Fruit fly (Drosophila melanogaster) whole organism, wandering third instar larva: ENCODE results near the gene sick.

Experiments used
- Abd-B ChIP-seq: fragments of >200 bp; optimal IDR thresholded peaks from 2 replicates; lab custom pipeline; 2017; ENCODE audit warnings: missing biosample characterization, missing genetic modification characterization
- CG32264 ChIP-seq: fragments of 200-800 bp; sonication (Bioruptor generic); optimal IDR thresholded peaks from 2 replicates; lab custom pipeline; 2016; ENCODE audit warnings: missing biosample characterization, missing genetic modification characterization
- CG9705 ChIP-seq: fragments of 200-800 bp; sonication (Bioruptor generic); optimal IDR thresholded peaks from 2 replicates; lab custom pipeline; 2018; ENCODE audit warnings: missing biosample characterization, mild to moderate bottlenecking, missing genetic modification characterization
- CrebA ChIP-seq: fragments of 200-800 bp; sonication (Bioruptor generic); optimal IDR thresholded peaks from 2 replicates; lab custom pipeline; 2016; ENCODE audit warnings: missing biosample characterization, mild to moderate bottlenecking, missing genetic modification characterization, borderline replicate concordance
- Dfd ChIP-seq: fragments of >200 bp; optimal IDR thresholded peaks from 2 replicates; lab custom pipeline; 2017; ENCODE audit warnings: missing biosample characterization, missing genetic modification characterization
- Dif ChIP-seq: fragments of 200-275, 200-300 bp; sonication (Bioruptor generic); optimal IDR thresholded peaks from 2 replicates; lab custom pipeline; 2018; ENCODE audit warnings: missing biosample characterization, missing genetic modification characterization; ENCODE audit not compliant: partially characterized antibody
- GATAd ChIP-seq: sonication (Bioruptor generic); optimal IDR thresholded peaks from 2 replicates; lab custom pipeline; 2016; ENCODE audit warnings: missing biosample characterization, missing genetic modification characterization
- HLH106 ChIP-seq: fragments of 200-800 bp; optimal IDR thresholded peaks from 3 replicates; lab custom pipeline; 2019; ENCODE audit warnings: missing biosample characterization, mild to moderate bottlenecking, missing genetic modification characterization, moderate library complexity
- Hnf4 ChIP-seq: fragments of 200-800 bp; sonication (Bioruptor generic); optimal IDR thresholded peaks from 2 replicates; lab custom pipeline; 2016; ENCODE audit warnings: missing biosample characterization, mild to moderate bottlenecking, missing genetic modification characterization
- Hr78 ChIP-seq: fragments of >200 bp; optimal IDR thresholded peaks from 2 replicates; lab custom pipeline; 2017; ENCODE audit warnings: missing biosample characterization, missing genetic modification characterization
- Hr83 ChIP-seq: fragments of 200-300 bp; sonication (Bioruptor generic); optimal IDR thresholded peaks from 2 replicates; lab custom pipeline; 2016; ENCODE audit warnings: missing biosample characterization, mild to moderate bottlenecking, missing genetic modification characterization, moderate library complexity; ENCODE audit not compliant: poor library complexity, severe bottlenecking
- Jra ChIP-seq: sonication (Bioruptor generic); optimal IDR thresholded peaks from 2 replicates; lab custom pipeline; 2016; ENCODE audit warnings: missing biosample characterization, missing genetic modification characterization
- Mio ChIP-seq: sonication (Bioruptor generic); optimal IDR thresholded peaks from 2 replicates; lab custom pipeline; 2016; ENCODE audit warnings: missing biosample characterization, missing genetic modification characterization
- Myc ChIP-seq: fragments of >200 bp; optimal IDR thresholded peaks from 2 replicates; lab custom pipeline; 2017
- N ChIP-seq: fragments of >200 bp; optimal IDR thresholded peaks from 2 replicates; lab custom pipeline; 2018; ENCODE audit warnings: missing biosample characterization, missing external identifiers, missing genetic modification characterization
- OdsH ChIP-seq: fragments of 200-800 bp; sonication (Bioruptor generic); optimal IDR thresholded peaks from 2 replicates; lab custom pipeline; 2016; ENCODE audit warnings: missing biosample characterization, mild to moderate bottlenecking, missing genetic modification characterization
- Rel ChIP-seq, 2 experiments: fragments of 200-800 bp; sonication (Bioruptor generic) in 1 of 2; optimal IDR thresholded peaks; 2 replicates in 1 of 2; 3 replicates in 1 of 2; lab custom pipeline; 2016 to 2019; ENCODE audit warnings: mild to moderate bottlenecking in 2 of 2, missing biosample characterization in 2 of 2, missing genetic modification characterization in 2 of 2, moderate library complexity in 1 of 2
- Sp1 ChIP-seq: fragments of 200-800 bp; sonication (Bioruptor generic); optimal IDR thresholded peaks from 3 replicates; lab custom pipeline; 2019; ENCODE audit warnings: missing biosample characterization, mild to moderate bottlenecking, missing genetic modification characterization, moderate library complexity
- Vsx2 ChIP-seq: fragments of 200-300, 225-300 bp; sonication (Bioruptor generic); optimal IDR thresholded peaks from 2 replicates; lab custom pipeline; 2018; ENCODE audit warnings: missing biosample characterization, missing genetic modification characterization; ENCODE audit not compliant: partially characterized antibody
- br ChIP-seq: fragments of 200-800 bp; sonication (Bioruptor generic); optimal IDR thresholded peaks from 2 replicates; lab custom pipeline; 2016; ENCODE audit warnings: missing biosample characterization, missing genetic modification characterization
- brk ChIP-seq: fragments of 200-800 bp; sonication (Bioruptor generic); optimal IDR thresholded peaks from 2 replicates; lab custom pipeline; 2016; ENCODE audit warnings: missing biosample characterization, mild to moderate bottlenecking, missing genetic modification characterization
- dl ChIP-seq, 2 experiments: fragments of 175-275, 200-275 bp in 1 of 2; fragments of 200-275 bp in 1 of 2; sonication (Bioruptor generic); optimal IDR thresholded peaks; lab custom pipeline; 2018; ENCODE audit warnings: mild to moderate bottlenecking in 2 of 2, missing biosample characterization in 2 of 2, missing genetic modification characterization in 2 of 2, moderate library complexity in 2 of 2; ENCODE audit not compliant: partially characterized antibody in 2 of 2, insufficient read depth in 1 of 2
- dmrt93B ChIP-seq: fragments of 200-800 bp; sonication (Bioruptor generic); optimal IDR thresholded peaks from 2 replicates; lab custom pipeline; 2018; ENCODE audit warnings: missing biosample characterization, mild to moderate bottlenecking, missing genetic modification characterization
- dsf ChIP-seq: sonication (Bioruptor generic); optimal IDR thresholded peaks from 2 replicates; lab custom pipeline; 2016; ENCODE audit warnings: missing biosample characterization, missing genetic modification characterization, borderline replicate concordance
- ey ChIP-seq: fragments of 200-800 bp; sonication (Bioruptor generic); optimal IDR thresholded peaks from 2 replicates; lab custom pipeline; 2016; ENCODE audit warnings: missing biosample characterization, missing genetic modification characterization
- foxo ChIP-seq, 2 experiments: fragments of 200-800 bp; sonication (Bioruptor generic); optimal IDR thresholded peaks; 2 replicates in 1 of 2; 3 replicates in 1 of 2; lab custom pipeline; 2016 to 2017; ENCODE audit warnings: missing biosample characterization in 2 of 2, missing genetic modification characterization in 2 of 2
- fru ChIP-seq: fragments of 200-800 bp; sonication (Bioruptor generic); optimal IDR thresholded peaks from 3 replicates; lab custom pipeline; 2016; ENCODE audit warnings: missing biosample characterization, mild to moderate bottlenecking, missing genetic modification characterization
- h ChIP-seq: fragments of 200-800 bp; sonication (Bioruptor generic); optimal IDR thresholded peaks from 3 replicates; lab custom pipeline; 2016; ENCODE audit warnings: missing biosample characterization, mild to moderate bottlenecking, missing genetic modification characterization
- jim ChIP-seq: fragments of 175-275, 200-325 bp; sonication (Bioruptor generic); optimal IDR thresholded peaks from 2 replicates; lab custom pipeline; 2016; ENCODE audit warnings: missing biosample characterization, mild to moderate bottlenecking, missing genetic modification characterization
- lola ChIP-seq: fragments of >200 bp; optimal IDR thresholded peaks from 2 replicates; lab custom pipeline; 2017; ENCODE audit warnings: missing biosample characterization, missing genetic modification characterization
- pan ChIP-seq: fragments of >200 bp; optimal IDR thresholded peaks from 2 replicates; lab custom pipeline; 2017
- psq ChIP-seq: fragments of 200-800 bp; sonication (Bioruptor generic); optimal IDR thresholded peaks from 3 replicates; lab custom pipeline; 2017; ENCODE audit warnings: missing biosample characterization, mild to moderate bottlenecking, missing genetic modification characterization, moderate library complexity
- rgr ChIP-seq: fragments of 200-800 bp; sonication (Bioruptor generic); optimal IDR thresholded peaks from 3 replicates; lab custom pipeline; 2016; ENCODE audit warnings: missing biosample characterization, mild to moderate bottlenecking, missing genetic modification characterization
- sage ChIP-seq: fragments of 200-800 bp; sonication (Bioruptor generic); optimal IDR thresholded peaks from 2 replicates; lab custom pipeline; 2016; ENCODE audit warnings: missing biosample characterization, mild to moderate bottlenecking, missing genetic modification characterization
- sv ChIP-seq: fragments of 200-800 bp; sonication (Bioruptor generic); optimal IDR thresholded peaks from 3 replicates; lab custom pipeline; 2016; ENCODE audit warnings: missing biosample characterization, missing genetic modification characterization
- tai ChIP-seq: sonication (Bioruptor generic); optimal IDR thresholded peaks from 2 replicates; lab custom pipeline; 2016; ENCODE audit warnings: missing biosample characterization, missing genetic modification characterization
- usp ChIP-seq: fragments of >200 bp; optimal IDR thresholded peaks from 2 replicates; lab custom pipeline; 2017; ENCODE audit warnings: missing biosample characterization, missing genetic modification characterization
- woc ChIP-seq: sonication (Bioruptor generic); optimal IDR thresholded peaks from 2 replicates; lab custom pipeline; 2016; ENCODE audit warnings: missing biosample characterization, mild to moderate bottlenecking, missing genetic modification characterization

sick gene

dm6 chr2L:19937804-19938461 is 141.8 kb downstream of the sick start:
- TF ChIP-seq Rel (GFP tag; optimal IDR thresholded peaks at IDR 0.05; lab: Kevin White, UChicago) (no peak), Rel (tag; optimal IDR thresholded peaks at IDR 0.05; lab: Kevin White, UChicago) (no peak), Dif (GFP tag; lab: Kevin White, UChicago) (no peak), Dfd (no peak), Abd-B (GFP tag; lab: Kevin White, UChicago) (no peak), CG32264 (GFP tag; lab: Kevin White, UChicago) (no peak), dsf (GFP tag; lab: Kevin White, UChicago) (no peak), rgr (GFP tag; lab: Kevin White, UChicago) (no peak), lola (GFP tag; lab: Kevin White, UChicago) (no peak), HLH106 (tag; lab: Kevin White, UChicago) (no peak), N (GFP tag; lab: Kevin White, UChicago) (no peak), ey (GFP tag; lab: Kevin White, UChicago) (no peak), Myc (lab: Kevin White, UChicago) (no peak), fru (GFP tag; lab: Kevin White, UChicago) (no peak)

dm6 chr2L:19940036-19940435 is 143.9 kb downstream of the sick start:
- TF ChIP-seq Dif (GFP tag; lab: Kevin White, UChicago) (no peak), dmrt93B (GFP tag; lab: Kevin White, UChicago) (no peak), Hnf4 (GFP tag; lab: Kevin White, UChicago) (no peak), pan (lab: Kevin White, UChicago) (no peak), ey (GFP tag; lab: Kevin White, UChicago) (no peak), br (GFP tag; lab: Kevin White, UChicago) (no peak)

dm6 chr2L:19941352-19941851 is 145.2 kb downstream of the sick start:
- no peak for TF ChIP-seq N (GFP tag; lab: Kevin White, UChicago)
- no peak for TF ChIP-seq Vsx2 (GFP tag; lab: Kevin White, UChicago)
- peak; percentile 82 for TF ChIP-seq br (GFP tag; lab: Kevin White, UChicago)
- no peak for TF ChIP-seq CrebA (GFP tag; lab: Kevin White, UChicago)
- no peak for TF ChIP-seq Abd-B (GFP tag; lab: Kevin White, UChicago)
- TF ChIP-seq lola (GFP tag; lab: Kevin White, UChicago) = no peak
- TF ChIP-seq brk = peak; percentile 60
- no peak for TF ChIP-seq CG9705 (GFP tag; lab: Kevin White, UChicago)
- no peak for TF ChIP-seq Hr83 (GFP tag; lab: Kevin White, UChicago)
- peak; percentile 14 for TF ChIP-seq Jra (GFP tag; lab: Kevin White, UChicago)
- no peak for TF ChIP-seq Dfd
- peak; percentile 77 for TF ChIP-seq rgr (GFP tag; lab: Kevin White, UChicago)
- peak; percentile 82 for TF ChIP-seq OdsH (GFP tag; lab: Kevin White, UChicago)
- TF ChIP-seq Hnf4 (GFP tag; lab: Kevin White, UChicago) = peak; percentile 82
- TF ChIP-seq CG32264 (GFP tag; lab: Kevin White, UChicago) = no peak
- TF ChIP-seq HLH106 (tag; lab: Kevin White, UChicago) = peak; percentile 50
- no peak for TF ChIP-seq Hr78
- peak; percentile 51 for TF ChIP-seq dmrt93B (GFP tag; lab: Kevin White, UChicago)
- TF ChIP-seq dsf (GFP tag; lab: Kevin White, UChicago) = no peak
- TF ChIP-seq Myc (lab: Kevin White, UChicago) = no peak
- TF ChIP-seq fru (GFP tag; lab: Kevin White, UChicago) = peak; percentile 87
- peak; percentile 43 for TF ChIP-seq h (GFP tag; lab: Kevin White, UChicago)
- peak; percentile 62 for TF ChIP-seq psq (GFP tag; lab: Kevin White, UChicago)
- TF ChIP-seq Dif (GFP tag; lab: Kevin White, UChicago) = no peak
- TF ChIP-seq Rel (GFP tag; optimal IDR thresholded peaks at IDR 0.05; lab: Kevin White, UChicago) = no peak
- TF ChIP-seq Rel (tag; optimal IDR thresholded peaks at IDR 0.05; lab: Kevin White, UChicago) = peak; percentile 10
- TF ChIP-seq pan (lab: Kevin White, UChicago) = no peak
- no peak for TF ChIP-seq GATAd
- TF ChIP-seq foxo (GFP tag; optimal IDR thresholded peaks at IDR 0.05; lab: Kevin White, UChicago) = peak in 1 of 2 experiments; percentile 82
- peak; percentile 84 for TF ChIP-seq sv (GFP tag; lab: Kevin White, UChicago)
- TF ChIP-seq tai (GFP tag; lab: Kevin White, UChicago) = peak; percentile 51
- TF ChIP-seq Sp1 = peak; percentile 43
- TF ChIP-seq jim (GFP tag; lab: Kevin White, UChicago) = no peak
- TF ChIP-seq usp = no peak
- TF ChIP-seq dl (GFP tag; optimal IDR thresholded peaks at IDR 0.05; lab: Kevin White, UChicago; ENCODE audit: insufficient read depth in 1 of 2, partially characterized antibody in 2 of 2) = no peak
- peak; percentile 22 for TF ChIP-seq woc (GFP tag; lab: Kevin White, UChicago)
- peak; percentile 81 for TF ChIP-seq ey (GFP tag; lab: Kevin White, UChicago)
- TF ChIP-seq Mio (GFP tag; lab: Kevin White, UChicago) = no peak
- TF ChIP-seq sage (GFP tag; lab: Kevin White, UChicago) = no peak
